Worm (Caenorhabditis elegans): ENCODE data around the gene col-145.
A peak's percentile ranks its signal among the peaks of the same experiment; 100 is the strongest.

Gene col-145

ce11 chrV:9183718-9184441 lies 21.1 kb upstream of the col-145 start (continued):
- TF ChIP-seq efl-1 (optimal IDR thresholded peaks at IDR 0.05) = no peak
- TF ChIP-seq efl-1 (GFP tag; optimal IDR thresholded peaks at IDR 0.05 in 1 of 2) = no peak
- TF ChIP-seq ets-5 (GFP tag; IDR thresholded peaks at IDR 0.05) = no peak

- peak; percentile 95 for TF ChIP-seq blmp-1 (tag; optimal IDR thresholded peaks at IDR 0.05)
- TF ChIP-seq egl-13 (tag; optimal IDR thresholded peaks at IDR 0.05) = no peak
Observed at ce11 chrV:9181669-9182250, 19.0 kb upstream of the col-145 start, which contains the start of gene ptr-1. ptr-1 (minus strand) TSS chrV:9181719.

- TF ChIP-seq nhr-19 (GFP tag; conservative IDR thresholded peaks at IDR 0.05) (peak; percentile 92), nhr-71 (tag; optimal IDR thresholded peaks at IDR 0.05) (peak; percentile 95), efl-3 (GFP tag; optimal IDR thresholded peaks at IDR 0.05) (no peak), egl-27 (tag; optimal IDR thresholded peaks at IDR 0.05) (no peak), snu-23 (GFP tag; optimal IDR thresholded peaks at IDR 0.05) (peak; percentile 93), unc-130 (tag; optimal IDR thresholded peaks at IDR 0.05) (peak; percentile 88), unc-30 (tag; optimal IDR thresholded peaks at IDR 0.05) (peak; percentile 42), ets-5 (GFP tag; IDR thresholded peaks at IDR 0.05) (no peak), rnt-1 (tag; optimal IDR thresholded peaks at IDR 0.05) (peak; percentile 92), sptf-1 (tag; optimal IDR thresholded peaks at IDR 0.05) (no peak), aha-1 (tag; optimal IDR thresholded peaks at IDR 0.05) (no peak), mab-9 (GFP tag; IDR thresholded peaks at IDR 0.05) (no peak), nhr-90 (tag; optimal IDR thresholded peaks at IDR 0.05; ENCODE audit: poor library complexity) (peak; percentile 92), ceh-90 (tag; optimal IDR thresholded peaks at IDR 0.05) (no peak), unc-86 (tag; optimal IDR thresholded peaks at IDR 0.05) (peak; percentile 88), mep-1 (tag; optimal IDR thresholded peaks at IDR 0.05) (peak; percentile 98), grh-1 (GFP tag; IDR thresholded peaks at IDR 0.05) (peak; percentile 81), egl-13 (tag; optimal IDR thresholded peaks at IDR 0.05) (peak; percentile 79), mdl-1 (tag; optimal IDR thresholded peaks at IDR 0.05) (peak in 1 of 2 experiments; percentile 79), lir-3 (tag; optimal IDR thresholded peaks at IDR 0.05; ENCODE audit: poor library complexity) (peak; percentile 66), mef-2 (tag; optimal IDR thresholded peaks at IDR 0.05) (peak; percentile 32), lin-13 (GFP tag; optimal IDR thresholded peaks at IDR 0.05) (peak; percentile 86), pag-3 (tag; optimal IDR thresholded peaks at IDR 0.05; ENCODE audit: borderline replicate concordance, insufficient read depth) (peak; percentile 19), xbp-1 (tag; optimal IDR thresholded peaks at IDR 0.05) (peak; percentile 92), dpl-1 (GFP tag; optimal IDR thresholded peaks at IDR 0.05) (peak; percentile 98), fos-1 (tag; optimal IDR thresholded peaks at IDR 0.05) (peak; percentile 75), elt-2 (tag; optimal IDR thresholded peaks at IDR 0.05) (peak; percentile 81), nhr-47 (tag; optimal IDR thresholded peaks at IDR 0.05) (peak; percentile 94), fkh-4 (tag; optimal IDR thresholded peaks at IDR 0.05; ENCODE audit: borderline replicate concordance) (no peak), tlp-1 (tag; optimal IDR thresholded peaks at IDR 0.05) (no peak), ztf-4 (tag; optimal IDR thresholded peaks at IDR 0.05) (peak; percentile 76), nhr-20 (tag; optimal IDR thresholded peaks at IDR 0.05) (peak; percentile 97), aly-2 (tag; optimal IDR thresholded peaks at IDR 0.05) (peak; percentile 66), unc-62 (GFP tag; optimal IDR thresholded peaks at IDR 0.05) (peak; percentile 42), snpc-4 (tag; optimal IDR thresholded peaks at IDR 0.05) (peak; percentile 91), C16A3.4 (tag; optimal IDR thresholded peaks at IDR 0.05) (peak; percentile 91), ceh-8 (GFP tag; optimal IDR thresholded peaks at IDR 0.05) (peak; percentile 68), jun-1 (tag; optimal IDR thresholded peaks at IDR 0.05) (peak; percentile 83), swsn-7 (tag; optimal IDR thresholded peaks at IDR 0.05) (peak; percentile 92), lin-14 (GFP tag; optimal IDR thresholded peaks at IDR 0.05) (peak; percentile 92), elt-3 (tag; optimal IDR thresholded peaks at IDR 0.05) (peak in 3 of 6 experiments; percentile 47 to 87 (median 87)), nhr-11 (tag; optimal IDR thresholded peaks at IDR 0.05) (peak; percentile 84)
Observed at ce11 chrV:9175218-9175837, 12.5 kb upstream of the col-145 start, which contains the start of gene spas-1. spas-1 (plus strand) TSS chrV:9175789.
